Worm (Caenorhabditis elegans): ENCODE results near the gene F58E6.5.

ce11 chrV:9712418-9713173 is 41.8 kb downstream of the F58E6.5 start:
- TF ChIP-seq elt-3 (tag; optimal IDR thresholded peaks at IDR 0.05) (no peak), nhr-11 (tag; optimal IDR thresholded peaks at IDR 0.05) (no peak), lin-11 (tag; optimal IDR thresholded peaks at IDR 0.05) (no peak), mab-5 (tag; optimal IDR thresholded peaks at IDR 0.05) (no peak), nhr-12 (tag; optimal IDR thresholded peaks at IDR 0.05) (no peak), nhr-10 (tag; optimal IDR thresholded peaks at IDR 0.05) (no peak), ztf-11 (tag; optimal IDR thresholded peaks at IDR 0.05) (no peak), F13H6.1 (tag; optimal IDR thresholded peaks at IDR 0.05) (no peak), ama-1 (optimal IDR thresholded peaks at IDR 0.05) (no peak), dmd-4 (tag; optimal IDR thresholded peaks at IDR 0.05) (no peak), nhr-23 (tag; optimal IDR thresholded peaks at IDR 0.05) (no peak), ztf-4 (tag; optimal IDR thresholded peaks at IDR 0.05) (no peak)

All from whole organism, L2 larva.